Fruit fly (Drosophila melanogaster): ENCODE results near the gene Jon25Biii.

Jon25Biii gene

DNA sequence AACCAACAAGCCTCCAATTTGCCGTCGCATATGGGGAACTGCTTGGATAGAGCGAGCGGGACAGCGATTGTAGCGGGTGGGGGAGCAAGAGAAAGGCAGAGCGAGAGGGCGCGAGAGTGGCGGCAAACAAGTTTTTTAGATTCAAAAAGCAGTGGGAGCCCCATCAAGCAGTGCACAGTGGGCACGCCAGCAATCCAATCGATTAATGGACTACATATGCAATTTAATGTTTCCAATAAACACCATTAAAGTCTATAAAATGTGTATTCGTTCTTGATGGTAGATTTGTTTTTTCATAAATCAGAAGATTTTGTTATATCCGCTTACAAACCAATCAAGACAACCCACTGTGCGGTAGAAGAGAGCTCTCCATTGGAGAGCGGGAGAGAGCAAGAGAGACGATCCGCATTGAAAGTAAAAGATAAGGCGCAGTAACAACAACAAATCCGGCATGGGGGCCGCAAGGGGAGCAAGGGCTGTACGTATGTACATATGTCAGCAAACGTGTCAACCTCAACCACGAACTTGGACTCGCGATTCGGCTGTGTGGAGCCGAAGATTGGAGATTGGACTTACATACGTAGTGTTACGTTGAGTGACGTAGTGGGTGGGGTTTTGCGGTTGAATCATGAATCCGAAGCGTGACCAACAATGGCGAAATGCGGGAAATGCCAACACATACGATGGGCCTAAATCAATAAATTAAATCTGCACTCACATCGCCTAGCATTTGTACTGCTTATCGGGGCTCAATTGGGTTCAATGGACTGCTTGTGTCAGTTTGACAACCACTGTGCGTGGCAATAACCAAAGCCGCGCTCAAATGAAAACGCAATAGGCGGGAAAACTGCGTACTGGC is 47.1 kb upstream of the Jon25Biii start (continued):
- TF ChIP-seq otp (GFP tag; IDR thresholded peaks at IDR 0.05) (peak; percentile 99), pho (GFP tag; optimal IDR thresholded peaks at IDR 0.05) (peak; percentile 99), Adf1 (GFP tag; IDR thresholded peaks at IDR 0.05) (peak; percentile 87), CG11504 (tag; optimal IDR thresholded peaks at IDR 0.05) (peak; percentile 98), odd (GFP tag; optimal IDR thresholded peaks at IDR 0.05) (peak; percentile 97), CHES-1-like (GFP tag; optimal IDR thresholded peaks at IDR 0.05) (peak; percentile 99), stc (GFP tag; IDR thresholded peaks at IDR 0.05) (peak; percentile 99), Max (GFP tag; optimal IDR thresholded peaks at IDR 0.05) (peak; percentile 99), Nf-YC (tag; optimal IDR thresholded peaks at IDR 0.05) (peak; percentile 92), CG4617 (GFP tag; optimal IDR thresholded peaks at IDR 0.05; ENCODE audit: borderline replicate concordance) (peak; percentile 99), CG12219 (GFP tag; optimal IDR thresholded peaks at IDR 0.05) (peak; percentile 99), gce (GFP tag; IDR thresholded peaks at IDR 0.05) (peak; percentile 99), wek (GFP tag; optimal IDR thresholded peaks at IDR 0.05) (peak; percentile 96), fru (optimal IDR thresholded peaks at IDR 0.05) (no peak), MESR4 (GFP tag; optimal IDR thresholded peaks at IDR 0.05) (peak; percentile 85), fd102C (GFP tag; optimal IDR thresholded peaks at IDR 0.05) (peak; percentile 78), sob (GFP tag; IDR thresholded peaks at IDR 0.05) (peak; percentile 99), Dek (tag; optimal IDR thresholded peaks at IDR 0.05) (peak; percentile 98), MBD-R2 (GFP tag; IDR thresholded peaks at IDR 0.05) (peak; percentile 99), Sry-δ (GFP tag; optimal IDR thresholded peaks at IDR 0.05) (peak; percentile 81), dmrt11E (tag; optimal IDR thresholded peaks at IDR 0.05) (peak; percentile 99), amos (GFP tag; IDR thresholded peaks at IDR 0.05; ENCODE audit: partially characterized antibody) (no peak), HmgZ (tag; optimal IDR thresholded peaks at IDR 0.05) (peak; percentile 99), CG10274 (GFP tag; optimal IDR thresholded peaks at IDR 0.05) (peak; percentile 94), kah (GFP tag; optimal IDR thresholded peaks at IDR 0.05) (peak; percentile 97), bsh (GFP tag; optimal IDR thresholded peaks at IDR 0.05) (peak; percentile 98 to 99), CG14965 (GFP tag; optimal IDR thresholded peaks at IDR 0.05; ENCODE audit: borderline replicate concordance) (peak; percentile 92), NfI (GFP tag; optimal IDR thresholded peaks at IDR 0.05) (peak; percentile 99), fd96Cb (tag; optimal IDR thresholded peaks at IDR 0.05) (peak; percentile 99), corto (GFP tag; optimal IDR thresholded peaks at IDR 0.05) (peak; percentile 95), jing (GFP tag; optimal IDR thresholded peaks at IDR 0.05) (peak; percentile 99), dimm (GFP tag; IDR thresholded peaks at IDR 0.05) (peak; percentile 98), Oli (tag; optimal IDR thresholded peaks at IDR 0.05) (peak; percentile 99), Nf-YB (GFP tag; optimal IDR thresholded peaks at IDR 0.05) (peak; percentile 90), CG5953 (GFP tag; IDR thresholded peaks at IDR 0.05) (peak; percentile 99), vvl (GFP tag; IDR thresholded peaks at IDR 0.05) (peak; percentile 100), row (GFP tag; IDR thresholded peaks at IDR 0.05) (peak; percentile 99), CG8290 (GFP tag; optimal IDR thresholded peaks at IDR 0.05) (peak; percentile 99), CG8290 (tag; optimal IDR thresholded peaks at IDR 0.05) (peak; percentile 99 to 100), CG15514 (GFP tag; optimal IDR thresholded peaks at IDR 0.05) (peak; percentile 93), toy (GFP tag; IDR thresholded peaks at IDR 0.05) (peak; percentile 95), Sin3A (optimal IDR thresholded peaks at IDR 0.05) (no peak), CG15269 (tag; optimal IDR thresholded peaks at IDR 0.05) (peak; percentile 99), stwl (tag; optimal IDR thresholded peaks at IDR 0.05) (peak; percentile 81), Asciz (GFP tag; optimal IDR thresholded peaks at IDR 0.05) (peak; percentile 99), en (GFP tag; optimal IDR thresholded peaks at IDR 0.05) (peak; percentile 99), Bteb2 (GFP tag; optimal IDR thresholded peaks at IDR 0.05) (peak; percentile 98), CG6254 (GFP tag; optimal IDR thresholded peaks at IDR 0.05) (peak; percentile 97), bowl (GFP tag; IDR thresholded peaks at IDR 0.05) (peak; percentile 98)
